Fruit fly (Drosophila melanogaster) whole organism, embryonic: ENCODE measurements around the gene Sulf1.

Experiments used
- Blimp-1 ChIP-seq: fragments of 200-800 bp; sonication (Bioruptor generic); optimal IDR thresholded peaks from 3 replicates; lab custom pipeline; 2018; ENCODE audit warnings: missing biosample characterization, missing genetic modification characterization, mild to moderate bottlenecking, moderate library complexity, missing genetic modification reagents
- C15 ChIP-seq: fragments of 200-800 bp; sonication (Bioruptor generic); IDR thresholded peaks from 3 replicates; pipeline ENCODE4 v1.3.6; 2022; ENCODE audit warnings: missing biosample characterization, missing genetic modification characterization
- CG11093 ChIP-seq: fragments of 200-800 bp; sonication (Bioruptor generic); IDR thresholded peaks from 3 replicates; pipeline ENCODE4 v1.3.6; 2022; ENCODE audit warnings: missing biosample characterization, missing genetic modification characterization
- CG11695 ChIP-seq: fragments of 200-800 bp; sonication (Bioruptor generic); IDR thresholded peaks from 3 replicates; pipeline ENCODE4 v1.3.6; 2022; ENCODE audit warnings: missing biosample characterization, missing genetic modification characterization
- CG11723 ChIP-seq: fragments of 200-800 bp; sonication (Bioruptor generic); optimal IDR thresholded peaks from 2 replicates; lab custom pipeline; 2017; ENCODE audit warnings: missing biosample characterization, mild to moderate bottlenecking, missing genetic modification characterization
- CG14710 ChIP-seq: fragments of 200-800 bp; sonication (Bioruptor generic); optimal IDR thresholded peaks from 3 replicates; lab custom pipeline; 2019; ENCODE audit warnings: missing biosample characterization, mild to moderate bottlenecking, missing genetic modification characterization, moderate library complexity
- CG14965 ChIP-seq: fragments of 200-800 bp; sonication (Bioruptor generic); optimal IDR thresholded peaks from 2 replicates; lab custom pipeline; 2016; ENCODE audit warnings: missing biosample characterization, missing genetic modification characterization, borderline replicate concordance
- CG15269 ChIP-seq: fragments of 200-800 bp; sonication (Bioruptor generic); optimal IDR thresholded peaks from 2 replicates; lab custom pipeline; 2018; ENCODE audit warnings: missing biosample characterization, mild to moderate bottlenecking, missing genetic modification characterization, moderate library complexity
- CG15601 ChIP-seq: fragments of 200-800 bp; sonication (Bioruptor generic); optimal IDR thresholded peaks from 3 replicates; lab custom pipeline; 2019; ENCODE audit warnings: missing biosample characterization, mild to moderate bottlenecking, missing genetic modification characterization, moderate library complexity
- CG18262 ChIP-seq: fragments of 200-800 bp; optimal IDR thresholded peaks from 3 replicates; lab custom pipeline; 2019; ENCODE audit warnings: missing biosample characterization, mild to moderate bottlenecking, missing genetic modification characterization, moderate library complexity
- CG2678 ChIP-seq: fragments of 200-800 bp; sonication (Bioruptor generic); optimal IDR thresholded peaks from 3 replicates; lab custom pipeline; 2019; ENCODE audit warnings: missing biosample characterization, mild to moderate bottlenecking, missing genetic modification characterization, moderate library complexity
- CG31365 ChIP-seq: fragments of 200-800 bp; sonication (Bioruptor generic); optimal IDR thresholded peaks from 2 replicates; lab custom pipeline; 2018; ENCODE audit warnings: missing biosample characterization, mild to moderate bottlenecking, missing genetic modification characterization
- CG3163 ChIP-seq: fragments of 200-800 bp; sonication (Bioruptor generic); optimal IDR thresholded peaks from 3 replicates; lab custom pipeline; 2016; ENCODE audit warnings: missing biosample characterization, missing genetic modification characterization
- CG32772 ChIP-seq: fragments of 200-800 bp; sonication (Bioruptor generic); IDR thresholded peaks from 2 replicates; pipeline ENCODE4 v1.3.6; 2022; ENCODE audit warnings: missing biosample characterization, missing genetic modification characterization
- CG43689 ChIP-seq: fragments of 200-800 bp; sonication (Bioruptor generic); IDR thresholded peaks from 2 replicates; pipeline ENCODE4 v1.3.6; 2022; ENCODE audit warnings: missing biosample characterization, missing genetic modification characterization
- CG4617 ChIP-seq: fragments of 200-800 bp; sonication (Bioruptor generic); optimal IDR thresholded peaks from 3 replicates; lab custom pipeline; 2016; ENCODE audit warnings: missing biosample characterization, missing genetic modification characterization, borderline replicate concordance
- CG4707 ChIP-seq: fragments of 200-800 bp; sonication (Bioruptor generic); optimal IDR thresholded peaks from 2 replicates; lab custom pipeline; 2018; ENCODE audit warnings: missing biosample characterization, mild to moderate bottlenecking, missing genetic modification characterization, moderate library complexity
- CG4730 ChIP-seq: fragments of 200-800 bp; sonication (Bioruptor generic); IDR thresholded peaks from 2 replicates; pipeline ENCODE4 v1.3.6; 2022; ENCODE audit warnings: missing biosample characterization, missing genetic modification characterization
- CG7987 ChIP-seq: fragments of 200-800 bp; sonication (Bioruptor generic); optimal IDR thresholded peaks from 2 replicates; lab custom pipeline; 2018; ENCODE audit warnings: missing biosample characterization, mild to moderate bottlenecking, missing genetic modification characterization, moderate library complexity
- CG9876 ChIP-seq: fragments of 200-800 bp; sonication (Bioruptor generic); optimal IDR thresholded peaks from 2 replicates; lab custom pipeline; 2016; ENCODE audit warnings: missing biosample characterization, missing genetic modification characterization
- D ChIP-seq, 2 experiments: fragments of 200-800 bp in 1 of 2; fragments of >200 bp in 1 of 2; sonication (Bioruptor generic) in 1 of 2; optimal IDR thresholded peaks; 2 replicates in 1 of 2; 3 replicates in 1 of 2; lab custom pipeline; 2017; ENCODE audit warnings: mild to moderate bottlenecking in 1 of 2, missing biosample characterization in 1 of 2, missing genetic modification characterization in 1 of 2, missing genetic modification reagents in 1 of 2
- Dref ChIP-seq: fragments of 200-800 bp; sonication (Bioruptor generic); IDR thresholded peaks from 2 replicates; pipeline ENCODE4 v1.3.6; 2022; ENCODE audit warnings: missing biosample characterization, missing genetic modification characterization
- Drgx ChIP-seq: fragments of 200-800 bp; sonication (Bioruptor generic); IDR thresholded peaks from 2 replicates; pipeline ENCODE4 v1.3.6; 2022; ENCODE audit warnings: missing biosample characterization, missing genetic modification characterization
- H15 ChIP-seq: fragments of 200-800 bp; sonication (Bioruptor generic); IDR thresholded peaks from 3 replicates; pipeline ENCODE4 v1.3.6; 2022; ENCODE audit warnings: missing biosample characterization, missing genetic modification characterization
- H2.0 ChIP-seq: fragments of 200-800 bp; sonication (Bioruptor generic); IDR thresholded peaks from 2 replicates; pipeline ENCODE4 v1.3.6; 2022; ENCODE audit warnings: missing biosample characterization, missing genetic modification characterization
- HLH3B ChIP-seq: fragments of 200-800 bp; sonication (Bioruptor generic); IDR thresholded peaks from 2 replicates; pipeline ENCODE4 v1.3.6; 2022; ENCODE audit warnings: missing biosample characterization, missing genetic modification characterization
- HLH54F ChIP-seq: fragments of 200-800 bp; sonication (Bioruptor generic); optimal IDR thresholded peaks from 3 replicates; lab custom pipeline; 2016; ENCODE audit warnings: missing biosample characterization, missing genetic modification characterization
- Mad ChIP-seq: fragments of 200-800 bp; sonication (Bioruptor generic); optimal IDR thresholded peaks from 2 replicates; lab custom pipeline; 2016; ENCODE audit warnings: missing biosample characterization, missing genetic modification characterization
- PHDP ChIP-seq: fragments of 200-800 bp; sonication (Bioruptor generic); optimal IDR thresholded peaks from 3 replicates; lab custom pipeline; 2018; ENCODE audit warnings: missing biosample characterization, mild to moderate bottlenecking, missing genetic modification characterization, moderate library complexity
- Sox100B ChIP-seq: fragments of 200-800 bp; sonication (Bioruptor generic); optimal IDR thresholded peaks from 3 replicates; lab custom pipeline; 2018; ENCODE audit warnings: missing biosample characterization, mild to moderate bottlenecking, missing genetic modification characterization
- bigmax ChIP-seq: fragments of 200-800 bp; sonication (Bioruptor generic); optimal IDR thresholded peaks from 2 replicates; lab custom pipeline; 2018; ENCODE audit warnings: missing biosample characterization, mild to moderate bottlenecking, missing genetic modification characterization
- bowl ChIP-seq: fragments of 200-800 bp; sonication (Bioruptor generic); IDR thresholded peaks from 2 replicates; pipeline ENCODE4 v1.3.6; 2022; ENCODE audit warnings: missing biosample characterization, missing genetic modification characterization
- dimm ChIP-seq: fragments of 200-800 bp; sonication (Bioruptor generic); IDR thresholded peaks from 2 replicates; pipeline ENCODE4 v1.3.6; 2022; ENCODE audit warnings: missing biosample characterization, missing genetic modification characterization
- esg ChIP-seq: fragments of 200-800 bp; sonication (Bioruptor generic); conservative IDR thresholded peaks from 2 replicates; pipeline ENCODE4 v1.3.6; 2022; ENCODE audit warnings: missing biosample characterization, missing genetic modification characterization
- fd64A ChIP-seq: fragments of 200-800 bp; sonication (Bioruptor generic); optimal IDR thresholded peaks from 3 replicates; lab custom pipeline; 2018; ENCODE audit warnings: missing biosample characterization, mild to moderate bottlenecking, missing genetic modification characterization
- ftz-f1 ChIP-seq: fragments of 200-800 bp; sonication (Bioruptor generic); optimal IDR thresholded peaks from 2 replicates; lab custom pipeline; 2016; ENCODE audit warnings: missing biosample characterization, missing genetic modification characterization
- h ChIP-seq: fragments of >200 bp; optimal IDR thresholded peaks from 2 replicates; lab custom pipeline; 2017
- hb ChIP-seq: fragments of 200-800 bp; sonication (Bioruptor generic); IDR thresholded peaks from 3 replicates; pipeline ENCODE4 v1.3.6; 2022; ENCODE audit warnings: missing biosample characterization, missing genetic modification characterization; ENCODE audit not compliant: partially characterized antibody
- hbn ChIP-seq: fragments of 200-800 bp; sonication (Bioruptor generic); IDR thresholded peaks from 2 replicates; pipeline ENCODE4 v1.3.6; 2022; ENCODE audit warnings: missing biosample characterization, missing genetic modification characterization; ENCODE audit not compliant: partially characterized antibody
- lov ChIP-seq, 2 experiments: fragments of 200-800 bp in 1 of 2; fragments of >200 bp in 1 of 2; sonication (Bioruptor generic) in 1 of 2; IDR thresholded peaks in 1 of 2; optimal IDR thresholded peaks in 1 of 2; 2 replicates in 1 of 2; 3 replicates in 1 of 2; pipeline versions ENCODE4 v1.3.6 to Lab custom; 2017 to 2022; ENCODE audit warnings: missing biosample characterization in 1 of 2, missing genetic modification characterization in 1 of 2
- luna ChIP-seq: fragments of 200-800 bp; sonication (Bioruptor generic); optimal IDR thresholded peaks from 2 replicates; lab custom pipeline; 2016; ENCODE audit warnings: missing biosample characterization, missing genetic modification characterization
- nmo ChIP-seq: fragments of 200-800 bp; sonication (Bioruptor generic); optimal IDR thresholded peaks from 2 replicates; lab custom pipeline; 2018; ENCODE audit warnings: missing biosample characterization, mild to moderate bottlenecking, missing genetic modification characterization, moderate library complexity
- onecut ChIP-seq: fragments of 200-800 bp; sonication (Bioruptor generic); IDR thresholded peaks from 2 replicates; pipeline ENCODE4 v1.3.6; 2022; ENCODE audit warnings: missing biosample characterization, missing genetic modification characterization
- slp2 ChIP-seq: fragments of 200-800 bp; sonication (Bioruptor generic); optimal IDR thresholded peaks from 2 replicates; lab custom pipeline; 2016; ENCODE audit warnings: missing biosample characterization, missing genetic modification characterization
- sna ChIP-seq: fragments of 200-800 bp; sonication (Bioruptor generic); IDR thresholded peaks from 2 replicates; pipeline ENCODE4 v1.3.6; 2022; ENCODE audit warnings: missing biosample characterization, missing genetic modification characterization; ENCODE audit not compliant: partially characterized antibody
- so ChIP-seq: fragments of 200-800 bp; sonication (Bioruptor generic); IDR thresholded peaks from 3 replicates; pipeline ENCODE4 v1.3.6; 2022; ENCODE audit warnings: missing biosample characterization, missing genetic modification characterization
- stc ChIP-seq: fragments of 200-800 bp; sonication (Bioruptor generic); IDR thresholded peaks from 2 replicates; pipeline ENCODE4 v1.3.6; 2022; ENCODE audit warnings: missing biosample characterization, missing genetic modification characterization
- tin ChIP-seq: fragments of 200-800 bp; sonication (Bioruptor generic); optimal IDR thresholded peaks from 3 replicates; lab custom pipeline; 2016; ENCODE audit warnings: missing biosample characterization, missing genetic modification characterization
- trem ChIP-seq: fragments of 200-800 bp; optimal IDR thresholded peaks from 3 replicates; lab custom pipeline; 2019; ENCODE audit warnings: missing biosample characterization, mild to moderate bottlenecking, missing genetic modification characterization, moderate library complexity
- tx ChIP-seq: fragments of 200-800 bp; sonication (Bioruptor generic); optimal IDR thresholded peaks from 2 replicates; lab custom pipeline; 2016; ENCODE audit warnings: missing biosample characterization, missing genetic modification characterization
- vnd ChIP-seq: fragments of 200-800 bp; sonication (Bioruptor generic); IDR thresholded peaks from 3 replicates; pipeline ENCODE4 v1.3.6; 2022; ENCODE audit warnings: missing biosample characterization, missing genetic modification characterization; ENCODE audit not compliant: partially characterized antibody

Sulf1 gene

DNA sequence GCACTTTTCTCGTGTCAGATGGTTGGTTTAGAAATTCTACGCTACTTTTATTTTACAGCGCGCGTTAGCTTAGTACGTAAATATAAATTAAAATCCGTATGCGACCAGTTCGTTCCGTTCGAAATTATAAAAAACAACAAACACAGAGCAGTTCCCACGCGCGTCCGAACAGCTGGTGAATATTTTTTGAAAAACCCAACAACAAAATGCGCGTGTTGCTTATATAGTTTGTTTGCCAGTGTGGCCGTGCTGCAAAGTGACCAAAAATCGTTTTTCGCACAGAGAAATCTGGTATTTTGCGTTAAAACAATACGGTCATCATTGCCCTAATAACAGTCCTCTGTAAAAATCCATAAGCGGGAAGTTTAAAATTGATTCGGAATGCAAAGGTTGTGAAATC, 1.0 kb downstream of the Sulf1 start (continued):
- TF ChIP-seq CG4617 (GFP tag; lab: Kevin White, UChicago): no peak
- TF ChIP-seq CG14965: no peak
- peak; percentile 20 for TF ChIP-seq nmo (GFP tag; lab: Kevin White, UChicago)
- no peak for TF ChIP-seq CG32772 (GFP tag; lab: Robert Waterston, UW)
- no peak for TF ChIP-seq H15 (GFP tag; lab: Robert Waterston, UW)
- no peak for TF ChIP-seq C15 (GFP tag; lab: Robert Waterston, UW)
- TF ChIP-seq CG4730 (GFP tag; lab: Robert Waterston, UW): no peak
- no peak for TF ChIP-seq hb (GFP tag; lab: Robert Waterston, UW)
- TF ChIP-seq luna: no peak
- TF ChIP-seq bowl (GFP tag; lab: Robert Waterston, UW): no peak
- no peak for TF ChIP-seq Drgx (GFP tag; lab: Robert Waterston, UW)
- TF ChIP-seq CG4707 (GFP tag; lab: Kevin White, UChicago): no peak
- TF ChIP-seq trem (tag; lab: Kevin White, UChicago): peak; percentile 75
- TF ChIP-seq dimm (GFP tag; lab: Robert Waterston, UW): no peak
- TF ChIP-seq CG11093: no peak
- TF ChIP-seq Sox100B (GFP tag; lab: Kevin White, UChicago): no peak
- no peak for TF ChIP-seq Blimp-1 (GFP tag; lab: Kevin White, UChicago)
- TF ChIP-seq ftz-f1 (GFP tag; lab: Kevin White, UChicago): no peak
- no peak for TF ChIP-seq CG11695 (GFP tag; lab: Robert Waterston, UW)
- TF ChIP-seq CG2678: no peak
- no peak for TF ChIP-seq H2.0 (GFP tag; lab: Robert Waterston, UW)
- TF ChIP-seq sna (GFP tag; lab: Robert Waterston, UW): no peak
- no peak for TF ChIP-seq D (optimal IDR thresholded peaks at IDR 0.05; lab: Kevin White, UChicago)
- TF ChIP-seq D (GFP tag; optimal IDR thresholded peaks at IDR 0.05; lab: Kevin White, UChicago): no peak
- no peak for TF ChIP-seq tx (GFP tag; lab: Kevin White, UChicago)
- TF ChIP-seq HLH3B: no peak
- TF ChIP-seq so: no peak
- TF ChIP-seq PHDP: no peak
- no peak for TF ChIP-seq Dref (GFP tag; lab: Robert Waterston, UW)
- no peak for TF ChIP-seq esg (GFP tag; lab: Robert Waterston, UW)
- no peak for TF ChIP-seq hbn (GFP tag; lab: Robert Waterston, UW)
- TF ChIP-seq lov (optimal IDR thresholded peaks at IDR 0.05; lab: Kevin White, UChicago): no peak
- TF ChIP-seq lov (GFP tag; IDR thresholded peaks at IDR 0.05; lab: Robert Waterston, UW): no peak
- no peak for TF ChIP-seq CG15269 (tag; lab: Kevin White, UChicago)
- no peak for TF ChIP-seq fd64A (GFP tag; lab: Kevin White, UChicago)
- TF ChIP-seq slp2: no peak
- no peak for TF ChIP-seq Mad (GFP tag; lab: Kevin White, UChicago)
- TF ChIP-seq onecut (GFP tag; lab: Robert Waterston, UW): 0 out of 2 replicates have a peak, but pooled peaks have one; percentile 18
- TF ChIP-seq vnd (GFP tag; lab: Robert Waterston, UW): no peak
- TF ChIP-seq CG11723 (GFP tag; lab: Kevin White, UChicago): no peak
- no peak for TF ChIP-seq HLH54F (GFP tag; lab: Kevin White, UChicago)
- no peak for TF ChIP-seq tin (GFP tag; lab: Kevin White, UChicago)
- TF ChIP-seq CG18262 (tag; lab: Kevin White, UChicago): no peak
- peak; percentile 71 for TF ChIP-seq CG14710 (tag; lab: Kevin White, UChicago)
- no peak for TF ChIP-seq h
- no peak for TF ChIP-seq CG9876 (GFP tag; lab: Kevin White, UChicago)
- no peak for TF ChIP-seq stc (GFP tag; lab: Robert Waterston, UW)
- peak; percentile 26 for TF ChIP-seq CG15601
- no peak for TF ChIP-seq CG7987
- TF ChIP-seq bigmax (GFP tag; lab: Kevin White, UChicago): no peak
- no peak for TF ChIP-seq CG43689 (GFP tag; lab: Robert Waterston, UW)
- no peak for TF ChIP-seq CG31365 (tag; lab: Kevin White, UChicago)
- TF ChIP-seq CG3163 (GFP tag; lab: Kevin White, UChicago): no peak
